Worm (Caenorhabditis elegans): ENCODE measurements around the gene rpb-12.
"Not testable (repeated sequence)": the region's sequence is repeated elsewhere in the genome, so short reads cannot be mapped to it uniquely, and the experiment has no call there.

- not testable (repeated sequence) for TF ChIP-seq nhr-28 (tag; optimal IDR thresholded peaks at IDR 0.05); mep-1 (tag; optimal IDR thresholded peaks at IDR 0.05); pha-4 (tag; optimal IDR thresholded peaks at IDR 0.05); drap-1 (GFP tag; optimal IDR thresholded peaks at IDR 0.05); unc-120 (tag; optimal IDR thresholded peaks at IDR 0.05; ENCODE audit: poor library complexity, severe bottlenecking); nhr-76 (tag; optimal IDR thresholded peaks at IDR 0.05); ces-1 (GFP tag; optimal IDR thresholded peaks at IDR 0.05); sptf-1 (tag; optimal IDR thresholded peaks at IDR 0.05); snpc-4 (tag; optimal IDR thresholded peaks at IDR 0.05); ztf-11 (tag; optimal IDR thresholded peaks at IDR 0.05); ceh-39 (tag; optimal IDR thresholded peaks at IDR 0.05); elt-3 (tag; optimal IDR thresholded peaks at IDR 0.05); sem-2 (GFP tag; optimal IDR thresholded peaks at IDR 0.05)
Observed at ce11 chrIV:9194524-9194923, 47.9 kb upstream of the rpb-12 start, which contains the start of gene C46C2.7.

Measured in whole organism, mixed stage, embryonic.